Worm (Caenorhabditis elegans) whole organism, midembryonic: Measurements from ENCODE around the gene try-11.

Source experiments
- T22C8.4 ChIP-seq: fragments of 200-800 bp; sonication (Bioruptor generic); IDR thresholded peaks from 2 replicates; pipeline ENCODE4 v1.3.6; 2022; ENCODE audit warnings: missing genetic modification characterization, missing compliant biosample characterization
- cog-1 ChIP-seq: sonication (generic microtip); optimal IDR thresholded peaks from 2 replicates; lab custom pipeline; 2016; ENCODE audit warnings: missing genetic modification characterization, missing compliant biosample characterization
- flt-1 ChIP-seq: fragments of 200-800 bp; sonication (Bioruptor generic); IDR thresholded peaks from 2 replicates; pipeline ENCODE4 v1.3.6; 2022; ENCODE audit warnings: missing genetic modification characterization, missing compliant biosample characterization
- klf-2 ChIP-seq: fragments of 200-800 bp; sonication (Bioruptor generic); conservative IDR thresholded peaks from 2 replicates; pipeline ENCODE4 v1.3.6; 2022; ENCODE audit warnings: missing genetic modification reagents, missing genetic modification characterization, missing compliant biosample characterization
- med-1 ChIP-seq: sonication (generic microtip); optimal IDR thresholded peaks from 2 replicates; lab custom pipeline; 2017; ENCODE audit warnings: missing genetic modification characterization, mild to moderate bottlenecking, missing compliant biosample characterization, antibody characterized with exemption, missing genetic modification reagents; ENCODE audit not compliant: insufficient read depth
- ref-1 ChIP-seq: fragments of 200-800 bp; sonication (Bioruptor generic); conservative IDR thresholded peaks from 2 replicates; pipeline ENCODE4 v1.3.6; 2022; ENCODE audit warnings: missing genetic modification reagents, missing genetic modification characterization, missing compliant biosample characterization
- tab-1 ChIP-seq: fragments of 200-800 bp; sonication (Bioruptor generic); IDR thresholded peaks from 2 replicates; pipeline ENCODE4 v1.3.6; 2022; ENCODE audit warnings: missing genetic modification characterization, missing compliant biosample characterization
- ztf-23 ChIP-seq: fragments of 200-800 bp; sonication (Bioruptor generic); IDR thresholded peaks from 2 replicates; pipeline ENCODE4 v1.3.6; 2022; ENCODE audit warnings: missing genetic modification reagents, missing genetic modification characterization, missing compliant biosample characterization
- ztf-29 ChIP-seq: fragments of 200-800 bp; sonication (Bioruptor generic); IDR thresholded peaks from 2 replicates; pipeline ENCODE4 v1.3.6; 2022; ENCODE audit warnings: missing genetic modification reagents, missing genetic modification characterization, missing compliant biosample characterization

The try-11 gene

DNA sequence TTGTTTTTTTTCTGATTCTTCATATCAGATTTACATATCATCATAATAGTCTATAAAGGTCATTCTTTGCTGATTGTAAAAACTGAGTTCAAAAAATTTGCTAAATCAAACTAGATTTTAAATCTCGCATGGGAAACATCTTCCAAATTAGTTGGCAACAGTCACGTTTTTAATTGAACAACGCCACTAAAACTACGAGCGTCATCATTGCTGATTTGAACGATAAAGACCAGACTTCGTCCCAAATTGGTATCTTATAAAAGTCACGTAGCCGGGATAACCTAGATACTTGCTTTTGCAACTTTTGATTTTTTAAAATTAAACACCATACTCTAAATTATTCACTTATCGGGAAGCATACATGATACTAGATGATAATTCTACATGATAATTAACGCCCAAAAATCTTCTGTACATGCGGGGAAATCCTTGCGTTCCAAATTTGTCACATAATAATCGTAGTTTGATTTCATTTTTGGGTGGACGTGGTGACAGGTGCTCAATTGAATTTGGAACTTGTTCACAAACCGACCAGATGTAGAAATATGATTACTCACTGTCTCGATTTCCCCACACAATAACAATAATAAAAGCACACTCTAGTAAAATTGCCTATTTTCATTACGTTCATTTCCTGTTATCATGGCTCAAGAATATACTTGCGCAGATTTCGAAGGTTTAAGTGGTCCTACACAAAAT, 34.4 kb upstream of the try-11 start, which contains the start of gene srw-67:
TSS of gene srw-67 (plus strand) at position 643 of the 699 bp plus-strand sequence.
- TF ChIP-seq ztf-29 (no peak), ztf-23 (no peak), klf-2 (GFP tag; lab: Robert Waterston, UW) (no peak), tab-1 (GFP tag; lab: Robert Waterston, UW) (no peak), cog-1 (tag; lab: Kevin White, UChicago) (no peak), ref-1 (GFP tag; lab: Robert Waterston, UW) (no peak), T22C8.4 (GFP tag; lab: Robert Waterston, UW) (no peak), med-1 (GFP tag; lab: Kevin White, UChicago) (no peak), flt-1 (GFP tag; lab: Robert Waterston, UW) (no peak)

DNA sequence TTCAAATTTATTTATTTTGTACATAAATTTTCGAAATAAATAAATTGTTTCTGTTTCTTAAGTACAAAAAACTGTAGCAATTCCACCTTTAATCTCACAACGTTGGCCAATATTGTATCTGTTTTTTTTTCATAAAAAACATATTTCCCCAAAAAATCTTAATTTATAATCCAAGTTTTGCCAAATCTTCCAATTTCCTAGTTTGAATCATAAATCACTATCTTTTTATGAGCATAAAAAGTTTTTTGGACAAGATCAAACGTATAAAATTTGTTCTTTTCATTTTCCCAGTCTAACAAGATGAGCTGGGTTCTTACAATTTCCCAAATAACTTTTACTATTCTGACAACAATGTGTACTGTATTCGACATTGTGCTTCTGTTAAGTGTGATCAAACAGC, 31.4 kb upstream of the try-11 start, which contains the start of gene srxa-4:
TSS of gene srxa-4 (plus strand) at position 301 of the 400 bp plus-strand sequence.
- no peak for TF ChIP-seq ztf-23
- TF ChIP-seq med-1 (GFP tag; lab: Kevin White, UChicago) = no peak
- no peak for TF ChIP-seq ref-1 (GFP tag; lab: Robert Waterston, UW)
- TF ChIP-seq flt-1 (GFP tag; lab: Robert Waterston, UW) = no peak
- no peak for TF ChIP-seq T22C8.4 (GFP tag; lab: Robert Waterston, UW)
- no peak for TF ChIP-seq cog-1 (tag; lab: Kevin White, UChicago)

DNA sequence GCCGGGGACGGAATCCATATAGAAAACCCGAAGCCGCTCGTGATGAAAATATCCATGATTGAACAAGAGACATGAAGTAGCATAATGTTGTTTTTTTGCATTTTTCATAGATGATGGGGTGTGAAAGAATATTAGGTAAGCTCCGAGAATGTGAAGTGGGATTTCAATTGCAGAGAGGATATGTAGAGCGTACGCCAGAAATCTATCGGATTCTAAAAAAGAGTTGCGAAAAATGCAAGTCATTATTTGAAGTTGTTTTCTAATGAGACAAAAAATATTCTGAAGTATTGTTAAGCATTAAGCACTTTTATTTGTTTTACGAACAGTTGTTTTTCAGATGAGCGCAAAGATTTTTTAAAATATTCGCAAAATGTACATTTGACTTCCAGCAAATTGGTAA, 27.2 kb upstream of the try-11 start, which contains the start of gene F18E3.10:
TSS of gene F18E3.10 (minus strand) at position 101 of the 400 bp plus-strand sequence.
- TF ChIP-seq klf-2 (GFP tag; lab: Robert Waterston, UW) = no peak

DNA sequence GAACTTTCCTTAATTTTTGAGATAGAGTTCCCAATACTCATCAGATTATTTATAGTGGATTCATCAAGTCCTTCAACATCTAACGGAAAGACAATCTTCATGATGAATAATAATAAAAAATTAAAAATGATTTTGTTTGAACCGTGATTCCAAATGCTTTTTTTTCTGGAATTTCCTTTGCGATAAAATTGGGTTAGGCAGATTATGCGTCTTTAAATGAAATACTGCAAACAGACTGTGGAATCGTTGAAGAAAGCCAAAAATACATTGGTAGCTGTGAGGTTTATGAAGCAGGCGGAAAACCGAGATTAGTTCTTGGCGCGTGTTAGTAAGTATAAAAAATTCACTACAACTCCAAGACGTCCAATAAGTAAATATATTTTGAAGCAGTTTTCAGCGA, 24.9 kb upstream of the try-11 start, which contains the start of gene srw-68:
TSS of gene srw-68 (minus strand) at position 101 of the 400 bp plus-strand sequence.
- TF ChIP-seq ztf-29 = no peak
- TF ChIP-seq T22C8.4 (GFP tag; lab: Robert Waterston, UW) = no peak
- no peak for TF ChIP-seq tab-1 (GFP tag; lab: Robert Waterston, UW)
- TF ChIP-seq flt-1 (GFP tag; lab: Robert Waterston, UW) = no peak
- no peak for TF ChIP-seq cog-1 (tag; lab: Kevin White, UChicago)
- TF ChIP-seq med-1 (GFP tag; lab: Kevin White, UChicago) = no peak
- TF ChIP-seq klf-2 (GFP tag; lab: Robert Waterston, UW) = no peak
- TF ChIP-seq ref-1 (GFP tag; lab: Robert Waterston, UW) = no peak
- no peak for TF ChIP-seq ztf-23

DNA sequence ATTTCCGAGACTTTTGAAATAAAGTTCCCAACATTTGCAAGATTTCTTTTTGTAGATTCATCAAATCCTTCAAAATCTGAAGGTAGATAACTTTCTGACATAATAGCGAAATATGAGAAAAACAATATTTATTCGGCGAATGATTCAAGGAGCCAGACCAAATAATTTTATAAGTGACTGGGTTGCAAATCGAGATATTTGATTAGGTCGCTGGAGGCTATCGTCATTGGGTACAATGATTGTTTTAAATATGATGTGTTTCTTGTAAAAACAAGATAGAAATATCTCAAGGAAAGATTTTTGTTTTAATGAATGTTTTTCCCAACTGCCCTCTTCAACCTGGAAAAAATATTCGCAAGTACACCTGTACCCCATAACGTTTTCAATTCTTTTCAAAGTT, 22.6 kb upstream of the try-11 start, which contains the start of gene srw-69:
TSS of gene srw-69 (minus strand) at position 101 of the 400 bp plus-strand sequence.
- TF ChIP-seq ztf-29 (no peak), flt-1 (GFP tag; lab: Robert Waterston, UW) (no peak), ref-1 (GFP tag; lab: Robert Waterston, UW) (no peak), tab-1 (GFP tag; lab: Robert Waterston, UW) (no peak), T22C8.4 (GFP tag; lab: Robert Waterston, UW) (no peak), cog-1 (tag; lab: Kevin White, UChicago) (no peak), ztf-23 (no peak), klf-2 (GFP tag; lab: Robert Waterston, UW) (no peak)

DNA sequence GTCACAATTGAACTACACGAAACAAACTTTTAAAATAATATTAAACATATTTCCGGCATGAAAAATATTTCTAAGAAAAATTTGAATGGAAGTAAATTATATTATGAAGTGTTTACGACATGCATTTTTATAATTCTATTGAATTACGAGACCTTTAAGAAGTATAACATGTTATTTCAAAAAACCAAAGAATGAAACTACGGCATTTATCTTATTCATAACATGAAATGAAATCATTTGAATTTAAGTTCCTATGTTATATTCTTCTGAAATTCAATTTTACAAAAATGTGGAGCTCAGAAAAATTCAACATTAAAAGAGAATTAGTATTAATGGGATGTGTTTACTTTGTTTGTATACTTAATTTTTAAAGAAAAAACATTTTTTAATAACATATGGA, 20.5 kb upstream of the try-11 start, which contains the start of gene srw-71:
TSS of gene srw-71 (minus strand) at position 101 of the 400 bp plus-strand sequence.
- TF ChIP-seq tab-1 (GFP tag; lab: Robert Waterston, UW) (no peak), ztf-29 (no peak), ztf-23 (no peak), med-1 (GFP tag; lab: Kevin White, UChicago) (no peak), cog-1 (tag; lab: Kevin White, UChicago) (no peak), T22C8.4 (GFP tag; lab: Robert Waterston, UW) (no peak), flt-1 (GFP tag; lab: Robert Waterston, UW) (no peak), klf-2 (GFP tag; lab: Robert Waterston, UW) (no peak), ref-1 (GFP tag; lab: Robert Waterston, UW) (no peak)

DNA sequence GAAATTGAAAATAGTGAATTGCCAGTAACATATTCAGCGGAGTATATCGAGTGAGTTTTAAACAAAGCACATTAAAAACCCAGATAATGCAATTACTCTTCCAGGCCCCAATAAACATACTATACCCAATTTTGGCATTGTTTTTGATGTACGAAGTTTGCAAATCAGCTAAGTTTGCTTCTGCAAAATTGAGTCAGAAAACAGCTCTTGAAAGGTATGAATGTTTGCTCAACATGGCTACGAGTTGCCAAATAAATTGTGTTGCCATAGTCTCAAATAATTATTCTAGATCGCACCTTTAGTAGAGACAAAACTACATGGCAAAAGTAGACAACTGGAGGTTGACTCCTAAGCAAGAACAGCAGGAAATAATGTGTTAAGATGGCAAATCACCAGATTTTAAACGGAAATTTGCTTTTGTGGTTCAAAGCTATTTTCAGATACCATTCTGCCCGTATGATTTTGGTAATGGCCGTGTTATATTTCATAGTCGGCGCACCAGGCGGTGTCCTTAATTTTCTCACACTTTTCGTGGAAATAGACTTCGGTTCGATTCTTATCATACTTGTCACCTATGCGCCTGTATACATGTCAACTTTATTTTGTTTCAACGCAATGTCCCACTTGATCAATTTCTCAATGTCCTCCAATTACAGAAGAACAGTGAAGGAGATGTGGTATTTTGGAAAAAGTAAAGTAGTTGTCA, 18.9 kb upstream of the try-11 start:
- no peak for TF ChIP-seq ref-1 (GFP tag; lab: Robert Waterston, UW)
- TF ChIP-seq flt-1 (GFP tag; lab: Robert Waterston, UW) = no peak
- no peak for TF ChIP-seq med-1 (GFP tag; lab: Kevin White, UChicago)
- no peak for TF ChIP-seq ztf-23

DNA sequence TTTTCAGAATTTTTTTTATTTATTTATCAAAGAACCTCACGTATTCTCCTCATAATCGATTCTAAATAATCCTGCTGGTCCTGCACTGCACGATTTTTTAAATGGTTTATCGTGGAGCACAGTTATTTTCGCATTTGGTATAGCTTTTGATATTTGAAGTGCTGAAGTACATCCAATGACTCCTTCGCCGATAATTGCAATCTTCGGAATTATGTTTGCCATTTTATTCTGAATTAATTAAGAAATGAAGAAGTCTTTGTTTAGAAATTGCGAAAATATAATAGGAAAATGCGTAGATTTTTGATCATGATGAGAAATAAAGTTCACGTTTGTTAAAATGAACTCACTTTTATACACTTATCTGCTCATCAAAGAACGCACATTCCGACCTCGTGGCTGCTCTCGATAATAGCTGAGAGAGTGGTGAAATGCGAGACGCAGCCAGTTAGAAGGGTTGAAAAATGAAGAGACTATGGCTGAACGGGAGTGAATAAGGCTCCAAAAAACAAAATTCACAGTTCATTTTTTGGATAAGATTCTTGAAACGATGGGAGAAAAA, 16.6 kb upstream of the try-11 start:
- no peak for TF ChIP-seq flt-1 (GFP tag; lab: Robert Waterston, UW)
- no peak for TF ChIP-seq cog-1 (tag; lab: Kevin White, UChicago)
- no peak for TF ChIP-seq ztf-23
- TF ChIP-seq ref-1 (GFP tag; lab: Robert Waterston, UW) = no peak
- TF ChIP-seq tab-1 (GFP tag; lab: Robert Waterston, UW) = no peak
- no peak for TF ChIP-seq klf-2 (GFP tag; lab: Robert Waterston, UW)
- no peak for TF ChIP-seq med-1 (GFP tag; lab: Kevin White, UChicago)
- no peak for TF ChIP-seq ztf-29
- TF ChIP-seq T22C8.4 (GFP tag; lab: Robert Waterston, UW) = no peak
